Fruit fly (Drosophila melanogaster): ENCODE results near the gene jar.

Gene jar

dm6 chr3R:24270034-24270433 lies 999 bp downstream of the jar start:
- no peak for TF ChIP-seq CG17801 (GFP tag; optimal IDR thresholded peaks at IDR 0.05; ENCODE audit: partially characterized antibody)

dm6 chr3R:24268293-24268692 lies 2.7 kb downstream of the jar start:
- TF ChIP-seq CG17801 (GFP tag; optimal IDR thresholded peaks at IDR 0.05; ENCODE audit: partially characterized antibody) = no peak

dm6 chr3R:24267580-24268202 lies 3.3 kb downstream of the jar start:
- peak; percentile 42 for TF ChIP-seq CG17801 (GFP tag; optimal IDR thresholded peaks at IDR 0.05; ENCODE audit: partially characterized antibody)

- TF ChIP-seq CG17801 (GFP tag; optimal IDR thresholded peaks at IDR 0.05; ENCODE audit: partially characterized antibody) = no peak
These were observed 4.0 kb downstream of the jar start for dm6 chr3R:24266786-24267579.

dm6 chr3R:24264414-24265363 lies 6.3 kb downstream of the jar start:
- peak; percentile 26 for TF ChIP-seq CG17801 (GFP tag; optimal IDR thresholded peaks at IDR 0.05; ENCODE audit: partially characterized antibody)

- no peak for TF ChIP-seq CG17801 (GFP tag; optimal IDR thresholded peaks at IDR 0.05; ENCODE audit: partially characterized antibody)
These were observed 7.2 kb downstream of the jar start for dm6 chr3R:24263588-24264413.

- no peak for TF ChIP-seq CG17801 (GFP tag; optimal IDR thresholded peaks at IDR 0.05; ENCODE audit: partially characterized antibody)
These were observed 8.1 kb downstream of the jar start for dm6 chr3R:24262923-24263322.

- no peak for TF ChIP-seq CG17801 (GFP tag; optimal IDR thresholded peaks at IDR 0.05; ENCODE audit: partially characterized antibody)
These were observed 9.5 kb downstream of the jar start for dm6 chr3R:24261380-24262021.

dm6 chr3R:24260411-24260810 lies 10.6 kb downstream of the jar start:
- TF ChIP-seq CG17801 (GFP tag; optimal IDR thresholded peaks at IDR 0.05; ENCODE audit: partially characterized antibody) = no peak

- no peak for TF ChIP-seq CG17801 (GFP tag; optimal IDR thresholded peaks at IDR 0.05; ENCODE audit: partially characterized antibody)
These were observed 11.0 kb downstream of the jar start for dm6 chr3R:24260041-24260379.

dm6 chr3R:24259278-24260040 lies 11.6 kb downstream of the jar start:
- peak; percentile 96 for TF ChIP-seq CG17801 (GFP tag; optimal IDR thresholded peaks at IDR 0.05; ENCODE audit: partially characterized antibody)

dm6 chr3R:24258333-24258732 lies 12.7 kb downstream of the jar start:
- no peak for TF ChIP-seq CG17801 (GFP tag; optimal IDR thresholded peaks at IDR 0.05; ENCODE audit: partially characterized antibody)

- TF ChIP-seq CG17801 (GFP tag; optimal IDR thresholded peaks at IDR 0.05; ENCODE audit: partially characterized antibody) = no peak
These were observed 18.5 kb downstream of the jar start, which contains the start of gene beta-PheRS for dm6 chr3R:24252494-24252893. Gene beta-PheRS, minus strand, starts transcription at chr3R:24252679.
